Worm (Caenorhabditis elegans) whole organism, late embryonic: Measurements from ENCODE around the gene sra-8.

Experiments
- C08G9.2 ChIP-seq: sonication (generic microtip); optimal IDR thresholded peaks from 2 replicates; lab custom pipeline; 2016; ENCODE audit warnings: mild to moderate bottlenecking, missing genetic modification characterization, moderate library complexity, missing compliant biosample characterization
- F13H6.1 ChIP-seq: sonication (generic microtip); optimal IDR thresholded peaks from 2 replicates; lab custom pipeline; 2016; ENCODE audit warnings: missing genetic modification characterization, missing compliant biosample characterization
- T23F11.4 ChIP-seq: fragments of 200-800 bp; sonication (Bioruptor generic); optimal IDR thresholded peaks from 2 replicates; lab custom pipeline; 2018; ENCODE audit warnings: mild to moderate bottlenecking, missing genetic modification characterization, missing compliant biosample characterization
- ama-1 ChIP-seq: fragments of 150-350 bp; optimal IDR thresholded peaks from 2 replicates; lab custom pipeline; 2014
- ceh-14 ChIP-seq: sonication (generic microtip); optimal IDR thresholded peaks from 2 replicates; lab custom pipeline; 2016; ENCODE audit warnings: missing genotype, missing genetic modification characterization, missing compliant biosample characterization
- ceh-18 ChIP-seq: sonication (generic microtip); optimal IDR thresholded peaks from 2 replicates; lab custom pipeline; 2016; ENCODE audit warnings: missing genetic modification characterization, missing compliant biosample characterization
- ceh-19 ChIP-seq: fragments of 200-800 bp; sonication (Bioruptor generic); optimal IDR thresholded peaks from 2 replicates; lab custom pipeline; 2018; ENCODE audit warnings: mild to moderate bottlenecking, missing genetic modification characterization, missing compliant biosample characterization
- ceh-2 ChIP-seq: sonication (generic microtip); optimal IDR thresholded peaks from 2 replicates; lab custom pipeline; 2016; ENCODE audit warnings: missing genotype, missing genetic modification characterization, missing compliant biosample characterization
- ceh-24 ChIP-seq: sonication (generic microtip); optimal IDR thresholded peaks from 2 replicates; lab custom pipeline; 2016; ENCODE audit warnings: mild to moderate bottlenecking, missing genetic modification characterization, missing compliant biosample characterization
- ceh-31 ChIP-seq: sonication (generic microtip); optimal IDR thresholded peaks from 2 replicates; lab custom pipeline; 2016; ENCODE audit warnings: missing genetic modification characterization, missing compliant biosample characterization
- ceh-45 ChIP-seq: fragments of 200-800 bp; sonication (Bioruptor generic); IDR thresholded peaks from 2 replicates; pipeline ENCODE4 v1.3.6; 2022; ENCODE audit warnings: missing genetic modification reagents, missing genetic modification characterization, missing compliant biosample characterization
- ceh-9 ChIP-seq: sonication (generic microtip); optimal IDR thresholded peaks from 2 replicates; lab custom pipeline; 2016; ENCODE audit warnings: mild to moderate bottlenecking, missing genetic modification characterization, inconsistent platforms, missing compliant biosample characterization
- che-1 ChIP-seq: sonication (generic microtip); optimal IDR thresholded peaks from 2 replicates; lab custom pipeline; 2016; ENCODE audit warnings: mild to moderate bottlenecking, missing genetic modification characterization, missing compliant biosample characterization
- dmd-4 ChIP-seq: sonication (generic microtip); optimal IDR thresholded peaks from 2 replicates; lab custom pipeline; 2016; ENCODE audit warnings: borderline replicate concordance, missing genetic modification characterization, missing compliant biosample characterization
- elt-4 ChIP-seq: sonication (generic microtip); optimal IDR thresholded peaks from 2 replicates; lab custom pipeline; 2016; ENCODE audit warnings: missing genetic modification characterization, missing compliant biosample characterization
- ets-4 ChIP-seq: sonication (generic microtip); optimal IDR thresholded peaks from 2 replicates; lab custom pipeline; 2016; ENCODE audit warnings: missing genetic modification characterization, missing compliant biosample characterization
- fax-1 ChIP-seq: sonication (generic microtip); optimal IDR thresholded peaks from 2 replicates; lab custom pipeline; 2016; ENCODE audit warnings: missing genotype, missing genetic modification characterization, missing compliant biosample characterization
- fkh-10 ChIP-seq: fragments of 150-350 bp; optimal IDR thresholded peaks from 2 replicates; lab custom pipeline; 2014; ENCODE audit warnings: missing biosample characterization, missing genetic modification reagents, missing genetic modification characterization
- fkh-6 ChIP-seq: sonication (generic microtip); optimal IDR thresholded peaks from 2 replicates; lab custom pipeline; 2016; ENCODE audit warnings: missing genetic modification characterization, missing compliant biosample characterization
- gmeb-2 ChIP-seq: sonication (generic microtip); optimal IDR thresholded peaks from 2 replicates; lab custom pipeline; 2016; ENCODE audit warnings: missing genetic modification characterization, inconsistent platforms, missing compliant biosample characterization
- hlh-13 ChIP-seq: fragments of 200-800 bp; sonication (Bioruptor generic); optimal IDR thresholded peaks from 2 replicates; lab custom pipeline; 2018; ENCODE audit warnings: mild to moderate bottlenecking, missing genetic modification characterization, missing compliant biosample characterization
- hlh-30 ChIP-seq: sonication (generic microtip); optimal IDR thresholded peaks from 2 replicates; lab custom pipeline; 2017; ENCODE audit warnings: antibody characterized with exemption, missing genetic modification characterization, missing compliant biosample characterization; ENCODE audit not compliant: insufficient read depth
- hlh-6 ChIP-seq: sonication (generic microtip); optimal IDR thresholded peaks from 2 replicates; lab custom pipeline; 2016; ENCODE audit warnings: missing genotype, missing genetic modification characterization, missing compliant biosample characterization
- lim-6 ChIP-seq: sonication (generic microtip); optimal IDR thresholded peaks from 2 replicates; lab custom pipeline; 2016; ENCODE audit warnings: missing genetic modification characterization, missing compliant biosample characterization
- lin-11 ChIP-seq: fragments of 200-800 bp; sonication (Bioruptor generic); optimal IDR thresholded peaks from 2 replicates; lab custom pipeline; 2018; ENCODE audit warnings: mild to moderate bottlenecking, missing genetic modification characterization, missing compliant biosample characterization
- madf-2 ChIP-seq: sonication (generic microtip); optimal IDR thresholded peaks from 2 replicates; lab custom pipeline; 2017; ENCODE audit warnings: missing genetic modification characterization, missing compliant biosample characterization
- nhr-11 ChIP-seq: fragments of 150-350 bp; optimal IDR thresholded peaks from 2 replicates; lab custom pipeline; 2014; ENCODE audit warnings: missing biosample characterization, missing genetic modification characterization
- nhr-232 ChIP-seq: sonication (generic microtip); optimal IDR thresholded peaks from 2 replicates; lab custom pipeline; 2016; ENCODE audit warnings: missing genetic modification characterization, missing compliant biosample characterization
- npax-4 ChIP-seq: sonication (generic microtip); optimal IDR thresholded peaks from 2 replicates; lab custom pipeline; 2016; ENCODE audit warnings: missing genetic modification characterization, missing compliant biosample characterization
- pag-3 ChIP-seq: sonication (generic microtip); optimal IDR thresholded peaks from 2 replicates; lab custom pipeline; 2016; ENCODE audit warnings: missing compliant biosample characterization, missing genetic modification characterization, borderline replicate concordance
- pax-1 ChIP-seq: fragments of 150-350 bp; optimal IDR thresholded peaks from 2 replicates; lab custom pipeline; 2014; ENCODE audit warnings: missing biosample characterization, missing genetic modification characterization
- pha-2 ChIP-seq: sonication (generic microtip); optimal IDR thresholded peaks from 2 replicates; lab custom pipeline; 2017; ENCODE audit warnings: mild to moderate bottlenecking, missing genetic modification characterization, missing compliant biosample characterization
- ref-2 ChIP-seq: sonication (generic microtip); optimal IDR thresholded peaks from 2 replicates; lab custom pipeline; 2016; ENCODE audit warnings: missing genetic modification characterization, missing compliant biosample characterization
- rnt-1 ChIP-seq: sonication (generic microtip); optimal IDR thresholded peaks from 2 replicates; lab custom pipeline; 2016; ENCODE audit warnings: missing genetic modification characterization, missing compliant biosample characterization
- sox-2 ChIP-seq: fragments of 200-800 bp; sonication (Bioruptor generic); IDR thresholded peaks from 2 replicates; pipeline ENCODE4 v1.3.6; 2022; ENCODE audit warnings: missing genetic modification reagents, missing genetic modification characterization, missing compliant biosample characterization
- tbx-2 ChIP-seq: sonication (generic microtip); optimal IDR thresholded peaks from 2 replicates; lab custom pipeline; 2016; ENCODE audit warnings: missing genetic modification characterization, missing compliant biosample characterization
- tbx-7 ChIP-seq: sonication (generic microtip); optimal IDR thresholded peaks from 2 replicates; lab custom pipeline; 2016; ENCODE audit warnings: missing genotype, missing genetic modification characterization, missing compliant biosample characterization
- unc-42 ChIP-seq: sonication (generic microtip); optimal IDR thresholded peaks from 2 replicates; lab custom pipeline; 2016; ENCODE audit warnings: missing genotype, missing genetic modification characterization, missing compliant biosample characterization
- unc-55 ChIP-seq: sonication (generic microtip); optimal IDR thresholded peaks from 2 replicates; lab custom pipeline; 2017; ENCODE audit warnings: missing biosample characterization, missing genetic modification reagents, missing genetic modification characterization
- zip-5 ChIP-seq: sonication (generic microtip); optimal IDR thresholded peaks from 2 replicates; lab custom pipeline; 2016; ENCODE audit warnings: missing genetic modification characterization, missing compliant biosample characterization
- ztf-16 ChIP-seq: sonication (generic microtip); optimal IDR thresholded peaks from 2 replicates; lab custom pipeline; 2017; ENCODE audit warnings: missing genetic modification characterization, missing compliant biosample characterization

sra-8 gene

ce11 chrII:9491045-9491444, 46.5 kb upstream of the sra-8 start (continued):
- no peak for TF ChIP-seq elt-4 (tag; lab: Kevin White, UChicago)
- no peak for TF ChIP-seq ceh-18 (tag; lab: Kevin White, UChicago)
- TF ChIP-seq ceh-2 (tag; lab: Kevin White, UChicago): peak; percentile 36
- no peak for TF ChIP-seq nhr-11 (tag; lab: Kevin White, UChicago)
- no peak for TF ChIP-seq ceh-45
- TF ChIP-seq unc-42 (tag; lab: Kevin White, UChicago): no peak
- no peak for TF ChIP-seq fkh-6 (tag; lab: Kevin White, UChicago)
- TF ChIP-seq hlh-13 (GFP tag; lab: Kevin White, UChicago): no peak
- TF ChIP-seq rnt-1 (tag; lab: Kevin White, UChicago): peak; percentile 52
- peak; percentile 60 for TF ChIP-seq ref-2
- no peak for TF ChIP-seq nhr-232
- TF ChIP-seq npax-4 (tag; lab: Kevin White, UChicago): no peak
- no peak for TF ChIP-seq ceh-19 (GFP tag; lab: Kevin White, UChicago)
- peak; percentile 31 for TF ChIP-seq tbx-2 (tag; lab: Kevin White, UChicago)
- TF ChIP-seq, all 69 proteins: peak for 11

DNA sequence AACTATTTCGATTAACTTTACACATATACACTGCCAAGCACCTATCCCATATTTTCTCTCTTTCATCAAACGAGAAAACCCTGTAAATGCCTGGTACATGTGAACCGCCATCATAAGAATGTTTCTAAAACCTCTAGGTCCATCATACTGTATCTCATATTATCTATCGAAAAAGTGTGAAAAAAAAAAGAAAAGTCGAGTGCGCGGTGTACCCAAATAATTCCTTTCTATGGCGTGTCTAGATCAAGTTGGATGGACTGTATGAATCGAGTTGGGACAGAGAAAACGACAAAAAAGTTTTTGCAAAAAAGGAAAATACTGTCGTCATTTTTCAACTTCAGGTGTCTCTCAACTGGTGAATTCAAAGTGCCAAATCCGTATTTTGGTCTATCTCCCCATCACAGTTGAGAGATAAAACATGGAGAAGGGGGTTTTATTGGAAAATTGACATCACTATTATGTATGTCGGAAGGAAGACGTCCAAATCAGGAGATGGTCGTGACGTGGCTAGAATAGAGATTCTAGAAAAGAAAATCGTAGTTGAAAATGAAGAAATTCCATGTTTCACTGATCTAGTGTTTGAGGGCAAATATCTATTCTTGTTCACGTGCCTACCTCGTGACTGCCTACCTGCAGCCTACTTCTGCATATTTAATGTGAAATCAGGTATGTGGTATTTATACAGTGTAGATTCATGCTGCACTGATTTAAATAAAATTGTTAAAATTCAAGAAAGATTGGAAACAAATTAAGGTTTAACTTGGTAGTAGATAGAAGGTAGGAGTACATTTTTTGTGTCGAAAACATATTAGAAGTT, 44.1 kb upstream of the sra-8 start:
- no peak for TF ChIP-seq ama-1 (lab: Kevin White, UChicago)
- TF ChIP-seq ets-4 (tag; lab: Kevin White, UChicago): no peak
- TF ChIP-seq pha-2 (tag; lab: Kevin White, UChicago): no peak
- no peak for TF ChIP-seq ref-2
- TF ChIP-seq ceh-19 (GFP tag; lab: Kevin White, UChicago): no peak
- TF ChIP-seq fkh-10 (GFP tag; lab: Kevin White, UChicago): no peak
- TF ChIP-seq dmd-4 (tag; lab: Kevin White, UChicago): no peak
- no peak for TF ChIP-seq hlh-6 (tag; lab: Kevin White, UChicago)
- TF ChIP-seq T23F11.4: no peak
- no peak for TF ChIP-seq ceh-9
- TF ChIP-seq npax-4 (tag; lab: Kevin White, UChicago): no peak
- no peak for TF ChIP-seq elt-4 (tag; lab: Kevin White, UChicago)
- no peak for TF ChIP-seq pax-1 (tag; lab: Kevin White, UChicago)
- TF ChIP-seq unc-55 (GFP tag; lab: Kevin White, UChicago): no peak
- TF ChIP-seq tbx-7 (tag; lab: Kevin White, UChicago): no peak
- TF ChIP-seq C08G9.2: no peak
- no peak for TF ChIP-seq F13H6.1 (tag; lab: Kevin White, UChicago)
- no peak for TF ChIP-seq lin-11 (tag; lab: Kevin White, UChicago)

DNA sequence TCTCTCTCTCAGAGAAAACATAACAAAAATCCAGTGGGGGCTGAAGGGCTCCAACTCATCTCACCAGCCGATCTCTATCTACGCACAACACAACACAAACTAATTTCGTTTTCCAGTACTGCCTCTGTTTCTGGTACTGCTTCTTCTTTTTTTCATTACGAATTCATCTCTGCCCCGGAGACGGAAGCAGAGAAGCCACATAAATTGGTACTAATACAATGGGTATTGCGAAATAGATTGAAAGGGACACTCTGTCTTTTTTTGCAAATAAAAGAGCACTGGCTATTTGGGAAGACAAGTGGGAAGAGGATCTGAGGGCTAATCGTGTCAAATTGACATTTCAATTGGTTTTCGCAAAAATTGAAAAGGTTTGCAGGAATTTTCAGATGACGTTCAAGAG, 40.2 kb upstream of the sra-8 start:
- TF ChIP-seq pag-3: no peak
- no peak for TF ChIP-seq hlh-30
- no peak for TF ChIP-seq sox-2 (GFP tag; lab: Robert Waterston, UW)
- TF ChIP-seq fax-1 (tag; lab: Kevin White, UChicago): no peak
- no peak for TF ChIP-seq ceh-24
- peak; percentile 75 for TF ChIP-seq unc-42 (tag; lab: Kevin White, UChicago)
- no peak for TF ChIP-seq che-1 (tag; lab: Kevin White, UChicago)
- TF ChIP-seq ets-4 (tag; lab: Kevin White, UChicago): no peak
- no peak for TF ChIP-seq C08G9.2
- TF ChIP-seq zip-5 (tag; lab: Kevin White, UChicago): no peak
- no peak for TF ChIP-seq ceh-9
- TF ChIP-seq nhr-11 (tag; lab: Kevin White, UChicago): no peak
- TF ChIP-seq T23F11.4: no peak
- no peak for TF ChIP-seq gmeb-2 (tag; lab: Kevin White, UChicago)
- peak; percentile 1 for TF ChIP-seq lim-6 (tag; lab: Kevin White, UChicago)
- peak; percentile 18 for TF ChIP-seq ceh-31
- no peak for TF ChIP-seq madf-2 (tag; lab: Kevin White, UChicago)
- no peak for TF ChIP-seq ztf-16 (tag; lab: Kevin White, UChicago)
- peak; percentile 13 for TF ChIP-seq ceh-14 (tag; lab: Kevin White, UChicago)
- TF ChIP-seq, all 69 proteins: peak for 4
